Fruit fly (Drosophila melanogaster) whole organism, adult: Measurements from ENCODE around the gene Gdap1.

Experiments used
- CG11617 ChIP-seq: fragments of 200-800 bp; sonication (Bioruptor generic); optimal IDR thresholded peaks from 2 replicates; lab custom pipeline; 2017; ENCODE audit warnings: mild to moderate bottlenecking, missing biosample characterization, missing genetic modification reagents, missing genetic modification characterization
- CG12768 ChIP-seq: fragments of 200-800 bp; sonication (Bioruptor generic); optimal IDR thresholded peaks from 2 replicates; lab custom pipeline; 2017; ENCODE audit warnings: missing biosample characterization, missing genetic modification characterization, mild to moderate bottlenecking, moderate library complexity, missing genetic modification reagents
- CG14711 ChIP-seq: fragments of 200-800 bp; sonication (Bioruptor generic); optimal IDR thresholded peaks from 2 replicates; lab custom pipeline; 2018; ENCODE audit warnings: missing biosample characterization, mild to moderate bottlenecking, missing genetic modification characterization, moderate library complexity
- CG1620 ChIP-seq: fragments of 200-800 bp; sonication (Bioruptor generic); optimal IDR thresholded peaks from 2 replicates; lab custom pipeline; 2016; ENCODE audit warnings: missing biosample characterization, missing genetic modification characterization
- CG33017 ChIP-seq: fragments of 200-800 bp; sonication (Bioruptor generic); optimal IDR thresholded peaks from 2 replicates; lab custom pipeline; 2018; ENCODE audit warnings: missing biosample characterization, mild to moderate bottlenecking, missing genetic modification characterization, moderate library complexity
- CG5204 ChIP-seq: fragments of 200-800 bp; sonication (Bioruptor generic); optimal IDR thresholded peaks from 2 replicates; lab custom pipeline; 2016; ENCODE audit warnings: missing biosample characterization, missing genetic modification characterization
- CG7045 ChIP-seq: fragments of 200-800 bp; sonication (Bioruptor generic); optimal IDR thresholded peaks from 2 replicates; lab custom pipeline; 2017; ENCODE audit warnings: missing biosample characterization, mild to moderate bottlenecking, missing genetic modification characterization
- CG7101 ChIP-seq: fragments of 200-800 bp; sonication (Bioruptor generic); optimal IDR thresholded peaks from 2 replicates; lab custom pipeline; 2018; ENCODE audit warnings: missing biosample characterization, mild to moderate bottlenecking, missing genetic modification characterization, moderate library complexity
- Clk ChIP-seq: fragments of 200-800 bp; sonication (Bioruptor generic); optimal IDR thresholded peaks from 2 replicates; lab custom pipeline; 2017; ENCODE audit warnings: missing biosample characterization, missing genetic modification characterization
- Crg-1 ChIP-seq: fragments of 200-800 bp; sonication (Bioruptor generic); optimal IDR thresholded peaks from 2 replicates; lab custom pipeline; 2016; ENCODE audit warnings: missing biosample characterization, missing genetic modification characterization
- Hr96 ChIP-seq: fragments of 200-800 bp; sonication (Bioruptor generic); optimal IDR thresholded peaks from 2 replicates; lab custom pipeline; 2016; ENCODE audit warnings: missing biosample characterization, missing genetic modification characterization
- Mnt ChIP-seq: fragments of 200-800 bp; sonication (Bioruptor generic); optimal IDR thresholded peaks from 2 replicates; lab custom pipeline; 2016; ENCODE audit warnings: missing biosample characterization, mild to moderate bottlenecking, missing genetic modification characterization
- bab1 ChIP-seq: fragments of 200-800 bp; sonication (Bioruptor generic); optimal IDR thresholded peaks from 3 replicates; lab custom pipeline; 2019; ENCODE audit warnings: missing biosample characterization, mild to moderate bottlenecking, missing genetic modification characterization, moderate library complexity
- cic ChIP-seq: fragments of 200-800 bp; sonication (Bioruptor generic); optimal IDR thresholded peaks from 2 replicates; lab custom pipeline; 2017; ENCODE audit warnings: missing biosample characterization, mild to moderate bottlenecking, missing genetic modification characterization, moderate library complexity
- cnc ChIP-seq, 2 experiments: fragments of >200 bp; optimal IDR thresholded peaks; 2 replicates each; lab custom pipeline; 2017
- kay ChIP-seq: fragments of 200-800 bp; sonication (Bioruptor generic); peaks from one replicate; lab custom pipeline; 2016; ENCODE audit warnings: missing biosample characterization, missing genetic modification characterization, borderline replicate concordance
- ovo ChIP-seq: fragments of 200-800 bp; sonication (Bioruptor generic); optimal IDR thresholded peaks from 2 replicates; lab custom pipeline; 2016; ENCODE audit warnings: missing biosample characterization, missing genetic modification characterization
- pad ChIP-seq: fragments of 200-800 bp; sonication (Bioruptor generic); optimal IDR thresholded peaks from 3 replicates; lab custom pipeline; 2017; ENCODE audit warnings: missing biosample characterization, missing genetic modification characterization, mild to moderate bottlenecking, moderate library complexity, missing genetic modification reagents
- tj ChIP-seq: fragments of 200-800 bp; sonication (Bioruptor generic); optimal IDR thresholded peaks from 3 replicates; lab custom pipeline; 2017; ENCODE audit warnings: missing biosample characterization, mild to moderate bottlenecking, missing genetic modification characterization, moderate library complexity
- toe ChIP-seq: fragments of 200-800 bp; sonication (Bioruptor generic); optimal IDR thresholded peaks from 2 replicates; lab custom pipeline; 2016; ENCODE audit warnings: missing biosample characterization, missing genetic modification characterization

Gdap1 gene

DNA sequence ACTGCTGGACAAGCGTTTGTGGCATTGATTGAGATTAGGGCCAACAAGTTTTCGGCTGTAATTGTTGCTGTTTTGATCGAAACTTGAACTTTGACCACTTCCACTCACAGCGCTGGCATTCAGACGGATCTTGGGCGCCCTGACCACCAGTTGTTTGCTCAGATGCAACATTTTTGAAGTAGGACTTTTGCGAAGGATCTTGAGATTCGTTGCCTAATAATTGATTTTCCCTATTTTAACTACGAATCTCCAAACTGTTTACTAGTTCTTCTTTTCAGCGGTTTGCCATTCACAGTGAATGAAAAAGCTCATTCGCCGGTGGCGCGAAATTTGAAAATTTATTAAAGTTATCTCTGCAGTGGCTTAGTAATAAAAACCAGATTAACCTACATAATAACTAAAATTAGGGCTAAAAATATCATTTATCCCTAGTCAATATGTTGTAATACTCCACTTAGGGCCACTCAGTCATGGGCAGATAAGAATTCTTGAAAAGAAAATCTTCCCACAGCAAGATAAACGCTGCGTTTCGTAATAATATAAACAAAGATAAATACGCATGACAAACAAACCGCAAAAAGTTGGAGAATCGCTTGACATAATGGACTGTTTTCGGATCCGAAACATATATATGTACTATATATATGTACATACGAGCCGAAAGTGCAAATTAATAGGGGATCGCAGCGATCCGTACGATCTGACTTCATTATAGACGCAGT lies at the start of gene Gdap1, which contains the start of gene Dhrs4:
Gene Gdap1 (plus strand): TSS at position 574 of the 722 bp plus-strand sequence.
Gene Dhrs4 (minus strand): TSS at position 267 of the 722 bp plus-strand sequence.
- TF ChIP-seq pad (GFP tag; lab: Kevin White, UChicago) (no peak), CG12768 (GFP tag; lab: Kevin White, UChicago) (peak; percentile 39), CG33017 (tag; lab: Kevin White, UChicago) (no peak), tj (GFP tag; lab: Kevin White, UChicago) (peak; percentile 10), CG1620 (no peak), kay (no peak)

DNA sequence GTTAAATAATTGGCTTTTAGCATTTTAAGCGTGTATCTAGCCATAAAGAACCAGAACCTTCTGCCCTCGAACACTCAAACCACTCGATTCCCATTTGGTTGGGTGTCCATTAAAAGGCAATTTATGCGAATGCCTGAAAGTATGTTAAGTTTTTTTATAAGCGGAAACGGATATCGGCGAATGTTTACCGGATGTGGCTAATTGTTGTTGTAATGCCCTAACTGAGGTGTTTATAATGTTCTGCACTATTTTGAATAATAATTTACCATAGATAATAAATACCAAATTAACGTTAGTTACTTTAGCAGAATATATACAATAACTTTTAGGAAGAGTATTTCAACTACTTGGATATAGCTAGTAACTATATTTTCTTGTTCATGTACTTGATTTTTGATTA lies 45.1 kb upstream of the Gdap1 start:
- TF ChIP-seq Crg-1 (no peak), bab1 (peak; percentile 32)

- TF ChIP-seq Mnt (GFP tag; lab: Kevin White, UChicago) = no peak
- TF ChIP-seq pad (GFP tag; lab: Kevin White, UChicago) = no peak
- no peak for TF ChIP-seq kay
- TF ChIP-seq tj (GFP tag; lab: Kevin White, UChicago) = no peak
- TF ChIP-seq Hr96 (GFP tag; lab: Kevin White, UChicago) = no peak
- no peak for TF ChIP-seq cnc (optimal IDR thresholded peaks at IDR 0.05; lab: Kevin White, UChicago)
- TF ChIP-seq CG12768 (GFP tag; lab: Kevin White, UChicago) = no peak
- TF ChIP-seq cic (GFP tag; lab: Kevin White, UChicago) = no peak
- no peak for TF ChIP-seq CG33017 (tag; lab: Kevin White, UChicago)
- TF ChIP-seq Clk (GFP tag; lab: Kevin White, UChicago) = no peak
- no peak for TF ChIP-seq CG11617 (GFP tag; lab: Kevin White, UChicago)
- TF ChIP-seq ovo = no peak
- no peak for TF ChIP-seq CG1620
- no peak for TF ChIP-seq CG14711
Observed at dm6 chr3L:5102050-5102449, 39.7 kb upstream of the Gdap1 start.

dm6 chr3L:5125202-5125601 lies 16.6 kb upstream of the Gdap1 start:
- TF ChIP-seq toe (no peak), CG14711 (no peak), CG33017 (tag; lab: Kevin White, UChicago) (no peak), Clk (GFP tag; lab: Kevin White, UChicago) (no peak), pad (GFP tag; lab: Kevin White, UChicago) (no peak), Hr96 (GFP tag; lab: Kevin White, UChicago) (no peak), CG12768 (GFP tag; lab: Kevin White, UChicago) (no peak), Mnt (GFP tag; lab: Kevin White, UChicago) (no peak), bab1 (no peak), CG5204 (GFP tag; lab: Kevin White, UChicago) (no peak), CG7101 (no peak), tj (GFP tag; lab: Kevin White, UChicago) (no peak), ovo (no peak), CG7045 (GFP tag; lab: Kevin White, UChicago) (no peak), cnc (optimal IDR thresholded peaks at IDR 0.05; lab: Kevin White, UChicago) (no peak), CG1620 (no peak), kay (no peak), Crg-1 (no peak), cic (GFP tag; lab: Kevin White, UChicago) (no peak)

dm6 chr3L:5127609-5128008 lies 14.1 kb upstream of the Gdap1 start:
- no peak for TF ChIP-seq CG7045 (GFP tag; lab: Kevin White, UChicago)
- TF ChIP-seq CG14711 = no peak
- no peak for TF ChIP-seq ovo
- TF ChIP-seq Clk (GFP tag; lab: Kevin White, UChicago) = no peak
- no peak for TF ChIP-seq cic (GFP tag; lab: Kevin White, UChicago)
- TF ChIP-seq kay = no peak
- TF ChIP-seq CG33017 (tag; lab: Kevin White, UChicago) = no peak
- TF ChIP-seq CG11617 (GFP tag; lab: Kevin White, UChicago) = no peak
- TF ChIP-seq CG5204 (GFP tag; lab: Kevin White, UChicago) = no peak
- TF ChIP-seq CG7101 = no peak

- no peak for TF ChIP-seq Crg-1
Observed at dm6 chr3L:5128214-5128613, 13.5 kb upstream of the Gdap1 start.

- TF ChIP-seq cnc (optimal IDR thresholded peaks at IDR 0.05; lab: Kevin White, UChicago) = no peak
- no peak for TF ChIP-seq bab1
- no peak for TF ChIP-seq tj (GFP tag; lab: Kevin White, UChicago)
- no peak for TF ChIP-seq CG7045 (GFP tag; lab: Kevin White, UChicago)
- TF ChIP-seq CG7101 = no peak
Observed at dm6 chr3L:5129199-5129598, 12.6 kb upstream of the Gdap1 start, which contains the start of gene CG4597. TSS of gene CG4597 (plus strand) at chr3L:5129499.

DNA sequence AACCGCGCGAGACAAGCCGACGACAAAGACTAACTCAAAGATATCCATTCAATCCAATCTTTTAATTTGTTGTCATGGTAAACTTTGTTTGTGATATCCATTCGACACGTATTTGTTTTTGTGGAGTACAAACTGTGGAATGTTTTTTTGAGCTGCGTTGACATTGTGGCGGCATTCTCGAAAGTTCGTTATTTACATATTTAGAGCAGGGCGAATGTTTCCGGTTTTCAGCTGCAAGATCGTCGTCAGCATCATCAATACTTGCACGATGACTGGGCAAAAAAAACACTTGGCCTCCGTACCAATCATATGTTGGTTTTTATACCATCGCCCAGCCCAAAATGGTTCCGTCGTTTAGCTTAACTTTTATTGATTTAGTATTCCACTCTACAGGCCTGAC lies 11.2 kb upstream of the Gdap1 start:
- TF ChIP-seq CG1620 (no peak), CG14711 (no peak), CG5204 (GFP tag; lab: Kevin White, UChicago) (no peak), CG11617 (GFP tag; lab: Kevin White, UChicago) (no peak), ovo (no peak), cic (GFP tag; lab: Kevin White, UChicago) (no peak), toe (no peak), Hr96 (GFP tag; lab: Kevin White, UChicago) (no peak)
